Fruit fly (Drosophila melanogaster): ENCODE results near the gene Kcmf1.

Kcmf1 gene

dm6 chr3R:9053021-9053420 is 38.3 kb upstream of the Kcmf1 start (continued):
- TF ChIP-seq BtbVII (GFP tag; optimal IDR thresholded peaks at IDR 0.05) (peak; percentile 4), Mad (GFP tag; optimal IDR thresholded peaks at IDR 0.05) (peak; percentile 59), Pdp1 (GFP tag; optimal IDR thresholded peaks at IDR 0.05) (peak; percentile 46 to 67), CG15269 (tag; optimal IDR thresholded peaks at IDR 0.05) (peak; percentile 46), dan (GFP tag; IDR thresholded peaks at IDR 0.05) (no peak), bsh (GFP tag; optimal IDR thresholded peaks at IDR 0.05) (peak; percentile 51 to 66), grau (tag; optimal IDR thresholded peaks at IDR 0.05) (peak; percentile 35), ara (GFP tag; IDR thresholded peaks at IDR 0.05) (no peak), CG9876 (GFP tag; optimal IDR thresholded peaks at IDR 0.05) (no peak), lilli (GFP tag; optimal IDR thresholded peaks at IDR 0.05) (peak; percentile 85), CG6689 (GFP tag; IDR thresholded peaks at IDR 0.05) (no peak), lab (GFP tag; optimal IDR thresholded peaks at IDR 0.05) (peak; percentile 89), CG31441 (GFP tag; IDR thresholded peaks at IDR 0.05) (no peak), CG3995 (GFP tag; optimal IDR thresholded peaks at IDR 0.05) (no peak), CG18476 (GFP tag; optimal IDR thresholded peaks at IDR 0.05) (no peak), kah (GFP tag; optimal IDR thresholded peaks at IDR 0.05) (peak; percentile 63), fu2 (GFP tag; optimal IDR thresholded peaks at IDR 0.05) (peak; percentile 36), C15 (GFP tag; IDR thresholded peaks at IDR 0.05) (no peak), dmrt99B (tag; optimal IDR thresholded peaks at IDR 0.05) (peak; percentile 33), CG11560 (tag; IDR thresholded peaks at IDR 0.05) (no peak), Nf-YB (GFP tag; optimal IDR thresholded peaks at IDR 0.05) (peak; percentile 91), CG17802 (tag; optimal IDR thresholded peaks at IDR 0.05) (no peak), HmgD (GFP tag; optimal IDR thresholded peaks at IDR 0.05) (peak; percentile 80), lmd (GFP tag; IDR thresholded peaks at IDR 0.05) (no peak), salm (tag; optimal IDR thresholded peaks at IDR 0.05) (no peak), CG9609 (GFP tag; optimal IDR thresholded peaks at IDR 0.05) (peak; percentile 54), nau (GFP tag; optimal IDR thresholded peaks at IDR 0.05) (peak; percentile 62), Dref (GFP tag; IDR thresholded peaks at IDR 0.05) (no peak), slp2 (GFP tag; optimal IDR thresholded peaks at IDR 0.05) (peak; percentile 50), Oli (tag; optimal IDR thresholded peaks at IDR 0.05) (no peak), dati (GFP tag; IDR thresholded peaks at IDR 0.05) (no peak), CG1603 (tag; optimal IDR thresholded peaks at IDR 0.05) (peak; percentile 43), jing (GFP tag; optimal IDR thresholded peaks at IDR 0.05) (no peak), nmo (GFP tag; optimal IDR thresholded peaks at IDR 0.05) (no peak), lbe (GFP tag; optimal IDR thresholded peaks at IDR 0.05) (peak; percentile 64), Atf6 (GFP tag; IDR thresholded peaks at IDR 0.05) (no peak), Taf1 (GFP tag; IDR thresholded peaks at IDR 0.05) (no peak), Dip2 (GFP tag; IDR thresholded peaks at IDR 0.05) (no peak), CG8290 (GFP tag; optimal IDR thresholded peaks at IDR 0.05) (no peak), CG8290 (tag; optimal IDR thresholded peaks at IDR 0.05) (peak in 1 of 2 experiments; percentile 93), cwo (GFP tag; optimal IDR thresholded peaks at IDR 0.05) (peak; percentile 78), da (GFP tag; optimal IDR thresholded peaks at IDR 0.05) (peak; percentile 46), tin (GFP tag; optimal IDR thresholded peaks at IDR 0.05) (peak; percentile 27), usp (GFP tag; optimal IDR thresholded peaks at IDR 0.05) (no peak), CG14860 (GFP tag; IDR thresholded peaks at IDR 0.05; ENCODE audit: partially characterized antibody) (no peak), tap (tag; optimal IDR thresholded peaks at IDR 0.05) (peak; percentile 44), CG13123 (GFP tag; optimal IDR thresholded peaks at IDR 0.05) (no peak), gce (GFP tag; IDR thresholded peaks at IDR 0.05) (no peak), pzg (GFP tag; optimal IDR thresholded peaks at IDR 0.05) (peak; percentile 23), CG4617 (GFP tag; optimal IDR thresholded peaks at IDR 0.05; ENCODE audit: borderline replicate concordance) (no peak), Mes4 (GFP tag; optimal IDR thresholded peaks at IDR 0.05) (peak; percentile 66), CG12155 (GFP tag; optimal IDR thresholded peaks at IDR 0.05) (no peak)
